Worm (Caenorhabditis elegans): ENCODE measurements around the gene nsph-1.1.

The nsph-1.1 gene

DNA sequence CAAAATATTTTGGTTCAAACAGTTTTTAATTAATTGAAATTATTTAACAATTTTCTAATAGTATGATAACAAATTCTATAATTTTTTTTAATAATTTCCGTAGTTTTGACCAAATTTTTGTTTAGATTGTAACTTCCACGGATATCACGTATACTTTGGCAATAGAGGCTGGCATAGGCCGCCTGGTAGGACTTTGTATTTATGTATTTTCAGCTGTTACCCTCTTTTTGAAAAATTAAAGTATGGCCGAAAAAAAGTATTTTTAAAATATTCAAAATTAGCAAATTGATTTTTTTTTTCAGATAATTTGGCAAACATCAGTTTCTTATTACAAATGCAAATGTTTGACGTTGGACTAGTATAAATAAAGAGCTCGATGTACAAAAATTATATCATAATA, at the start of gene nsph-1.1, which contains the start of gene K08F8.15:
TSS of gene nsph-1.1 (plus strand) at position 301 of the 400 bp plus-strand sequence.
TSS of gene K08F8.15 (plus strand) at position 335 of the 400 bp plus-strand sequence.
- no peak for TF ChIP-seq unc-62 (GFP tag; optimal IDR thresholded peaks at IDR 0.05)

DNA sequence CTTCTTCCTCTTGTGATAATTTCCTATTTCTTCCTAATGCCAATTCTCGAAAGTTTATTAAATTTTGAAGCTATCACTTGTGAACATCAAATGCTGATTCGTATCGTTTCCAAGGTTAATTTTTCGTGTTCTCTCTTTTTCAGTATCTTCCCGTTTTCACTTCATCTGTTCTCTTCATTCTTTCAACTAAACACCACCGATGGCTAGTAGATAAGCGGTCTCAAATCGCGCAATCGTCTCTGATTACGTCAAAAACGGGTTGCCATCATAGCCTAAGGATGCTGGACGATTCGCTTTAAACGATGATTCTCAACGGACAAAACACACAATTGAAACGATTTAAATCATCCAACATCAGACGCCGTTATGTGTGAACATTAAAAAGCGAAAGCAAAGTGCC, 49.0 kb upstream of the nsph-1.1 start:
- TF ChIP-seq unc-62 (GFP tag; optimal IDR thresholded peaks at IDR 0.05): no peak

- TF ChIP-seq unc-62 (GFP tag; optimal IDR thresholded peaks at IDR 0.05): no peak
These were observed 44.5 kb upstream of the nsph-1.1 start, which contains the start of gene trcs-2 for ce11 chrII:8721955-8722524. Gene trcs-2, plus strand, starts transcription at chrII:8722474.

- no peak for TF ChIP-seq unc-62 (GFP tag; optimal IDR thresholded peaks at IDR 0.05)
These were observed 39.9 kb upstream of the nsph-1.1 start, which contains the start of gene T01B7.9 for ce11 chrII:8726700-8727099. Gene T01B7.9, minus strand, starts transcription at chrII:8726800.

DNA sequence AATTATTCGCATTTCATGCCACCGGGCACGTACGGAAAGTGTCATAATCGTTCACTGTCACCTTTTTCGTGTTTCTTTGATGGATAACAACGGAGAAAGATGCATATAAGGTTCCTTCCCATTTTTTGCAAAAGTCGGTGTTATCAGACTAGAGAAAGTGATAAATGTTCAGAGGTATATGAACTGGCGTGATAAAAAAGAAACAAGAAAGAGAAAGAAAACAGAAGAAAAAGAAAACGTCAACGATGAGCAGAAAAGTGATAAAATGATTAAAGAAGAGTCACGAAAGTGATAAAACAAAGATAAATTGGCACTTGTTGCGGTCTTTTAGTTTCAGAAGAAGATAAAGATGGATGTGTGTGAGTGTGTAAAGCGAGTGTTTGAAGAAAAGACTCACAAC, 36.3 kb upstream of the nsph-1.1 start:
- TF ChIP-seq unc-62 (GFP tag; optimal IDR thresholded peaks at IDR 0.05): no peak

- no peak for TF ChIP-seq unc-62 (GFP tag; optimal IDR thresholded peaks at IDR 0.05)
These were observed 35.4 kb upstream of the nsph-1.1 start for ce11 chrII:8730960-8731693.

- no peak for TF ChIP-seq unc-62 (GFP tag; optimal IDR thresholded peaks at IDR 0.05)
These were observed 34.8 kb upstream of the nsph-1.1 start for ce11 chrII:8731736-8732229.

DNA sequence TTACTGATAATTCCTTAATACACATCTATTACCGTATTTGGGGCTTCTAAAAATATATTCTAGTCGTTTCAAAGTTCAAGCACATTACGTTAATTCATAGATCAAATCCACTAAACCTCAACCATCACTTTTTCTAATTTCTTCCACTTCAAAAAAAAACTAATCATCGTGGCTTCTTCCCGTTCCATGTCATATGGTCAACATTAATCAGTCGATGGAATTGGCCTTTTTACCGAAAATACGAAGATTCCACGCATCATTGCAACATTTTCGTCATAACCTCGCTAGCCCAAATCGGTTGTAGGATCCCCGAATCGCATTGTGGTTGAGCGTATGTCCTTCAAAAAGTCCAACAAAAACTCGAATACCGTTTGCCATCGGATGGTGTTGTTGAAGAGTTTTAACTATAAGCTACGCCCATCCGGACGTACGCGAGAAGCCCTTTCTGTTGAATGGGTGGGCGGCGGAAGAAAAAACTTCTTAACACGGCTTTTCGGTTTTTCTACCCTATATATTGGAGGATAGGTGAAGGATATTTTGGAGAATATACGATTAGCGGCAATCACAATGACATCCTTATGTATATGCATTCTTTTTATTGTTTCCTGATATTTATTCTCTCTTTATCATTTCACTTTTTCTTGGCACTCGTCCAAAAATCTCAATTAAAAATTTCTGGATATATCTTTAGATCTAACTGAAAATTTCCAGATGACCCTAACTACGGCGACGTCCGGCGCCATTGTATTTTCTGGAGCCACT, 34.1 kb upstream of the nsph-1.1 start, which contains the start of gene rol-6:
TSS of gene rol-6 (plus strand) at position 712 of the 762 bp plus-strand sequence.
- TF ChIP-seq unc-62 (GFP tag; optimal IDR thresholded peaks at IDR 0.05): no peak

ce11 chrII:8733627-8734026, 32.9 kb upstream of the nsph-1.1 start:
- TF ChIP-seq unc-62 (GFP tag; optimal IDR thresholded peaks at IDR 0.05): no peak

- no peak for TF ChIP-seq unc-62 (GFP tag; optimal IDR thresholded peaks at IDR 0.05)
These were observed 29.1 kb upstream of the nsph-1.1 start, which contains the start of gene idpb-4 for ce11 chrII:8737456-8737855. Gene idpb-4, minus strand, starts transcription at chrII:8737556.

ce11 chrII:8738244-8738643, 28.3 kb upstream of the nsph-1.1 start:
- no peak for TF ChIP-seq unc-62 (GFP tag; optimal IDR thresholded peaks at IDR 0.05)

- TF ChIP-seq unc-62 (GFP tag; optimal IDR thresholded peaks at IDR 0.05): no peak
These were observed 27.6 kb upstream of the nsph-1.1 start for ce11 chrII:8738955-8739354.

- TF ChIP-seq unc-62 (GFP tag; optimal IDR thresholded peaks at IDR 0.05): no peak
These were observed 26.1 kb upstream of the nsph-1.1 start for ce11 chrII:8740326-8740949.

ce11 chrII:8741277-8741676, 25.3 kb upstream of the nsph-1.1 start:
- no peak for TF ChIP-seq unc-62 (GFP tag; optimal IDR thresholded peaks at IDR 0.05)

DNA sequence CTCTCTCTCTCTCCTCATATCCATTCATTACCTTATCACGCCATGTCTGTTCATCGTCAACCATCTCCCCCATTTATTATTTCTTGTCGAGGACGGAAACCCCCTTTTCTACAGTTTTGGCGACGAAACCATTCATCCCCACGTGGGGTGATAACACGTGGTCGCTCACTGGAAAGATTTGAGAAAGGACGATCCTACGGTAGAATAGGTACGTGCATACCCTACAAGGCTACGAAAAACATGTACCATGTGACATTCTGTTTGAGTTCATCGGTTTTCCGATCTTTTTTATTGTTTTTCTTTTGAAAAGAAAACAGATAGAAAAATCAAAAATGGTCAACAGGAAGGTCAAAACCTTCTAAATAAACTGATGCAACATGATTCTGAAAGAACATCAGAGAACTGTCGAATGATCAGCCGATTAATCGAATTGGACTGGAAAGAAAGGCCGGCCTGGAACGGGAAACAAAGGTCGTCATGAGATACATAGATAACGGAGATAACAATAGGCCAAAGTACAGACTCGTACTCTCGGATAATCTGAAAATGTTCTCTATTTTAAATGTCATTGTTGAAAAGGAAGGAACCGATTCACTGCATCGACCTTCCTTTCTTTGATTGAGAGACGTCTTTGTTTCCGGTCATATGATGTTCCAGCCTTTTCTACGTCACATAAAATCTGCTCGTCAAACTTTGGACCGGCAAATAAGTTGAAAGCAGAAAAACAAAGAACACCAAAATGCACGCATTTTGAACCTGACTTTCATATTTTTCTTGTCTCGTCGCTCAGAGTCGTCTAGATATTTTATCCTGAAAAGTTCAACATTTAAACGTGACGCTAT, 24.3 kb upstream of the nsph-1.1 start:
- TF ChIP-seq unc-62 (GFP tag; optimal IDR thresholded peaks at IDR 0.05): no peak
